Fruit fly (Drosophila melanogaster) whole organism, adult: Measurements from ENCODE around the gene CG43896.

ENCODE experiments used
- CG11617 ChIP-seq: fragments of 200-800 bp; sonication (Bioruptor generic); optimal IDR thresholded peaks from 2 replicates; lab custom pipeline; 2017; ENCODE audit warnings: mild to moderate bottlenecking, missing biosample characterization, missing genetic modification reagents, missing genetic modification characterization
- CG33017 ChIP-seq: fragments of 200-800 bp; sonication (Bioruptor generic); optimal IDR thresholded peaks from 2 replicates; lab custom pipeline; 2018; ENCODE audit warnings: missing biosample characterization, mild to moderate bottlenecking, missing genetic modification characterization, moderate library complexity
- CG7045 ChIP-seq: fragments of 200-800 bp; sonication (Bioruptor generic); optimal IDR thresholded peaks from 2 replicates; lab custom pipeline; 2017; ENCODE audit warnings: missing biosample characterization, mild to moderate bottlenecking, missing genetic modification characterization
- CG7101 ChIP-seq: fragments of 200-800 bp; sonication (Bioruptor generic); optimal IDR thresholded peaks from 2 replicates; lab custom pipeline; 2018; ENCODE audit warnings: missing biosample characterization, mild to moderate bottlenecking, missing genetic modification characterization, moderate library complexity
- Crg-1 ChIP-seq: fragments of 200-800 bp; sonication (Bioruptor generic); optimal IDR thresholded peaks from 2 replicates; lab custom pipeline; 2016; ENCODE audit warnings: missing biosample characterization, missing genetic modification characterization
- pad ChIP-seq: fragments of 200-800 bp; sonication (Bioruptor generic); optimal IDR thresholded peaks from 3 replicates; lab custom pipeline; 2017; ENCODE audit warnings: missing biosample characterization, missing genetic modification characterization, mild to moderate bottlenecking, moderate library complexity, missing genetic modification reagents
- toe ChIP-seq: fragments of 200-800 bp; sonication (Bioruptor generic); optimal IDR thresholded peaks from 2 replicates; lab custom pipeline; 2016; ENCODE audit warnings: missing biosample characterization, missing genetic modification characterization

- TF ChIP-seq pad (GFP tag; lab: Kevin White, UChicago): no peak
- no peak for TF ChIP-seq CG33017
- TF ChIP-seq CG7045: no peak
- no peak for TF ChIP-seq CG11617 (GFP tag; lab: Kevin White, UChicago)
- no peak for TF ChIP-seq CG7101 (tag; lab: Kevin White, UChicago)
- TF ChIP-seq Crg-1: no peak
- no peak for TF ChIP-seq toe (GFP tag; lab: Kevin White, UChicago)
Observed at dm6 chr3L:12007945-12008344, 32.0 kb downstream of the CG43896 start.
